Worm (Caenorhabditis elegans) whole organism, L4 larva: Measurements from ENCODE around the gene C53C11.4.

Experiments used
- fkh-10 ChIP-seq: fragments of 150-350 bp; optimal IDR thresholded peaks from 2 replicates; lab custom pipeline; 2014; ENCODE audit warnings: missing biosample characterization, missing genetic modification reagents, missing genetic modification characterization
- nhr-237 ChIP-seq: sonication (generic microtip); optimal IDR thresholded peaks from 2 replicates; lab custom pipeline; 2017; ENCODE audit warnings: missing biosample characterization, missing genetic modification characterization
- nhr-77 ChIP-seq: fragments of 150-350 bp; optimal IDR thresholded peaks from 2 replicates; lab custom pipeline; 2014; ENCODE audit warnings: missing biosample characterization, missing genetic modification characterization
- saeg-2 ChIP-seq: fragments of 200-800 bp; sonication (Bioruptor generic); IDR thresholded peaks from 2 replicates; pipeline ENCODE4 v1.3.6; 2022; ENCODE audit warnings: missing genetic modification reagents, missing genetic modification characterization, missing compliant biosample characterization
- snpc-4 ChIP-seq: fragments of 150-350 bp; optimal IDR thresholded peaks from 2 replicates; lab custom pipeline; 2014; ENCODE audit warnings: missing biosample characterization, missing genetic modification characterization
- unc-130 ChIP-seq: sonication (generic microtip); optimal IDR thresholded peaks from 2 replicates; lab custom pipeline; 2016; ENCODE audit warnings: missing genetic modification reagents, missing genetic modification characterization, missing compliant biosample characterization
- unc-62 ChIP-seq, 3 experiments: fragments of 150-350 bp in 1 of 3; sonication (generic microtip); optimal IDR thresholded peaks in 2 of 3; peaks in 1 of 3; 1 replicate in 1 of 3; 2 replicates in 2 of 3; lab custom pipeline; 2014 to 2017; ENCODE audit warnings: missing biosample characterization in 3 of 3, missing genetic modification characterization in 3 of 3, missing genetic modification reagents in 3 of 3, missing genotype in 1 of 3
- ztf-11 ChIP-seq: fragments of 150-350 bp; optimal IDR thresholded peaks from 2 replicates; lab custom pipeline; 2014; ENCODE audit warnings: missing biosample characterization, missing genetic modification characterization

DNA sequence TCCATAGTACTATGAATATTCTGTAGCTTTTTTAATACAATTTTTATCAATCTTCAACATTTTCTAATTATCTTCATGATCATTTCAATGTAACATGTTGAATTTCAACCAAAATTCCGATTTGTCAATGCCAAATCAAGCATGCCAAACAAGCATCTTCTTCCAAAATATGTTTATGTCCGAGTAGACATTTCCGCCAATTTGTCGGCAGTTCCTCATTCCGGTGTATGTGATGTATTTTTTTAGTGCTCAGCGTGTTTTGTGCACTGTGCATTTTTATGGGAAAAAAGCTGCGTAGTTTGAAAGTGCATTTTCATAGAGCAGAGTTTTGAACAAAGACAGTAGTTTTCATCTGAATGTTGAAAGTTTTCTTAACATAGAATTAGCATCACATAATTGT, 38.7 kb downstream of the C53C11.4 start:
- TF ChIP-seq nhr-77 (tag; lab: Kevin White, UChicago) (no peak), snpc-4 (no peak), fkh-10 (GFP tag; lab: Kevin White, UChicago) (no peak), unc-62 (GFP tag; optimal IDR thresholded peaks at IDR 0.05 in 1 of 2; lab: Kevin White, UChicago) (no peak), unc-62 (tag; optimal IDR thresholded peaks at IDR 0.05; lab: Kevin White, UChicago) (no peak), ztf-11 (no peak), saeg-2 (GFP tag; lab: Robert Waterston, UW) (no peak), nhr-237 (no peak), unc-130 (GFP tag; lab: Kevin White, UChicago) (no peak)
